Worm (Caenorhabditis elegans): Measurements from ENCODE around the gene dmd-3.

- TF ChIP-seq pqm-1 (tag; optimal IDR thresholded peaks at IDR 0.05), result no peak
- TF ChIP-seq ama-1 (optimal IDR thresholded peaks at IDR 0.05), result no peak
- TF ChIP-seq dmd-4 (tag; optimal IDR thresholded peaks at IDR 0.05; ENCODE audit: borderline replicate concordance), result no peak
Measured at ce11 chrV:19640808-19641207, 14.2 kb downstream of the dmd-3 start, which contains the start of gene Y43F8C.6.

Measured in whole organism, late embryonic.